Worm (Caenorhabditis elegans): ENCODE results near the gene nse-4.

ce11 chrIV:11491422-11491821 is 10.8 kb downstream of the nse-4 start:
- TF ChIP-seq him-1 (tag; optimal IDR thresholded peaks at IDR 0.05) (no peak), dao-5 (tag; optimal IDR thresholded peaks at IDR 0.05) (no peak), W03F9.2 (tag; optimal IDR thresholded peaks at IDR 0.05) (no peak)

All from whole organism, L4/young adult.